Worm (Caenorhabditis elegans) whole organism, L1 larva: ENCODE measurements around the gene glt-1.

Experiments used
- pag-3 ChIP-seq: sonication (generic microtip); optimal IDR thresholded peaks from 2 replicates; lab custom pipeline; 2017; ENCODE audit warnings: missing genetic modification characterization, mild to moderate bottlenecking, missing compliant biosample characterization, antibody characterized with exemption, borderline replicate concordance; ENCODE audit not compliant: insufficient read depth
- unc-98 ChIP-seq: fragments of 200-800 bp; sonication (Bioruptor generic); IDR thresholded peaks from 2 replicates; pipeline ENCODE4 v1.3.6; 2022; ENCODE audit warnings: missing genetic modification characterization, missing compliant biosample characterization
- ztf-4 ChIP-seq: fragments of 150-350 bp; optimal IDR thresholded peaks from 2 replicates; lab custom pipeline; 2014; ENCODE audit warnings: missing biosample characterization, missing genetic modification characterization

- TF ChIP-seq pag-3 (tag; lab: Kevin White, UChicago) (no peak), ztf-4 (no peak), unc-98 (GFP tag; lab: Robert Waterston, UW) (no peak)
Measured at ce11 chrX:3494634-3495033, 1.2 kb upstream of the glt-1 start.
